Worm (Caenorhabditis elegans): ENCODE measurements around the gene grsp-4.

Gene grsp-4

DNA sequence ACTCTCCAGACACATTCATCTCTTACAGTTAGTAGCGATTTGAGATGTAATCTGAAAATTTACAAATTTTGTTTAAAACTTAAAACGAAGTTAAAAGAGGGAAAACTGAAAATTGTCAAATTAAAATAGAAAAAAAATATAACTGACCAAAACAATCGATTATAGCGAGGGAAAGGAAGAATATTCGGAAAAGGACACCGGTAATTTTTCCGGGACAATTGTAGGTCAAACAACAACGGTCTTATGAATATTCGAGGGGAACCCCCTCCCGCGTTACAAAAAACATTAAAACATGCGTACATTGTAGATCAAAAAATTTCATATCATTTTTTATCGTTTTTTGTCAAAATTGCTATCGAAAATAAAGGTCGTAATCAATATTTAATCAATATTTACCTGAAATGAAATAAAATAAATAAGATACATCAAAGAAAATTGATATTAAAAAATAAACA lies 2.7 kb upstream of the grsp-4 start, which contains the start of gene C50E3.12:
C50E3.12 (minus strand) TSS at position 51 of the 455 bp plus-strand sequence.
- no peak for TF ChIP-seq ceh-2 (tag; optimal IDR thresholded peaks at IDR 0.05)
- TF ChIP-seq rnt-1 (tag; optimal IDR thresholded peaks at IDR 0.05) = no peak
- TF ChIP-seq ceh-24 (tag; optimal IDR thresholded peaks at IDR 0.05) = no peak
- no peak for TF ChIP-seq ahr-1 (tag; optimal IDR thresholded peaks at IDR 0.05)
- TF ChIP-seq ceh-30 (tag; optimal IDR thresholded peaks at IDR 0.05) = no peak
- TF ChIP-seq pros-1 (tag; optimal IDR thresholded peaks at IDR 0.05) = no peak
- no peak for TF ChIP-seq zip-5 (tag; optimal IDR thresholded peaks at IDR 0.05)
- TF ChIP-seq ceh-48 (tag; optimal IDR thresholded peaks at IDR 0.05) = no peak

ce11 chrV:7624152-7624551 lies 600 bp upstream of the grsp-4 start, which contains the start of gene C50E3.13:
Gene C50E3.13 (minus strand): TSS chrV:7624252.
- TF ChIP-seq lin-11 (tag; optimal IDR thresholded peaks at IDR 0.05) = no peak
- TF ChIP-seq Y22D7AL.16 (tag; optimal IDR thresholded peaks at IDR 0.05) = no peak
- no peak for TF ChIP-seq nhr-232 (tag; optimal IDR thresholded peaks at IDR 0.05)
- TF ChIP-seq elt-2 (tag; optimal IDR thresholded peaks at IDR 0.05) = no peak
- TF ChIP-seq ceh-6 (GFP tag; optimal IDR thresholded peaks at IDR 0.05) = no peak
- TF ChIP-seq ceh-2 (tag; optimal IDR thresholded peaks at IDR 0.05) = no peak
- TF ChIP-seq madf-2 (tag; optimal IDR thresholded peaks at IDR 0.05) = no peak
- no peak for TF ChIP-seq ahr-1 (tag; optimal IDR thresholded peaks at IDR 0.05)
- TF ChIP-seq elt-4 (tag; optimal IDR thresholded peaks at IDR 0.05) = no peak
- no peak for TF ChIP-seq hlh-30 (tag; optimal IDR thresholded peaks at IDR 0.05; ENCODE audit: insufficient read depth)
- TF ChIP-seq che-1 (tag; optimal IDR thresholded peaks at IDR 0.05) = no peak
- no peak for TF ChIP-seq ceh-45 (GFP tag; IDR thresholded peaks at IDR 0.05)

DNA sequence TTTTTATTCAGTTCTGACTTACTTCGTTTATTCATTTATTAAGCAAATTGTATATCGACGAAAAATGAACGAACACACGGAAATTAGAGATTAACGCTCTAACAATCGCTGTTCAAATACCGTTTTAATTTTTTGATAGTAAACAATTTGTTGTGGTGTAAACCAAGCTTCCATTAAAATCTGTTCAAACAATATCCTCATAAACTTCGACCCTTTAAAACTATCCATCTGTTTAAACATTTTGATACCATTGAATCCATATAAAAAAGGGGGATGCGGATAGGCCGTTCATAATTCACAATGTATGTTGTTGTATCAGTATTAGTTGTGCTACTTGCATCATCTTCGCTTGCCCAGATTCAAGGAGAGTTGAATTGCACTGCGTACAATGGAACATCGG lies 1.8 kb downstream of the grsp-4 start, which contains the start of gene F07C4.6:
F07C4.6 (plus strand) TSS at position 301 of the 400 bp plus-strand sequence.
- TF ChIP-seq ztf-16 (tag; optimal IDR thresholded peaks at IDR 0.05) (no peak), ceh-14 (tag; optimal IDR thresholded peaks at IDR 0.05) (no peak), ama-1 (optimal IDR thresholded peaks at IDR 0.05) (no peak), sox-4 (tag; optimal IDR thresholded peaks at IDR 0.05) (no peak), npax-4 (tag; optimal IDR thresholded peaks at IDR 0.05) (no peak), hlh-6 (tag; optimal IDR thresholded peaks at IDR 0.05) (no peak), ceh-31 (tag; optimal IDR thresholded peaks at IDR 0.05) (no peak), pag-3 (tag; optimal IDR thresholded peaks at IDR 0.05; ENCODE audit: borderline replicate concordance) (no peak), fkh-6 (tag; optimal IDR thresholded peaks at IDR 0.05) (no peak), ceh-6 (GFP tag; optimal IDR thresholded peaks at IDR 0.05) (no peak), ceh-48 (tag; optimal IDR thresholded peaks at IDR 0.05) (no peak), odd-2 (tag; optimal IDR thresholded peaks at IDR 0.05) (no peak), unc-3 (GFP tag; conservative IDR thresholded peaks at IDR 0.05) (no peak), unc-3 (tag; optimal IDR thresholded peaks at IDR 0.05) (no peak), madf-2 (tag; optimal IDR thresholded peaks at IDR 0.05) (no peak), eyg-1 (tag; optimal IDR thresholded peaks at IDR 0.05) (no peak), ceh-24 (tag; optimal IDR thresholded peaks at IDR 0.05) (no peak), pqm-1 (tag; optimal IDR thresholded peaks at IDR 0.05) (no peak), ceh-45 (GFP tag; IDR thresholded peaks at IDR 0.05) (no peak), ceh-22 (tag; optimal IDR thresholded peaks at IDR 0.05) (no peak), ceh-2 (tag; optimal IDR thresholded peaks at IDR 0.05) (no peak)

DNA sequence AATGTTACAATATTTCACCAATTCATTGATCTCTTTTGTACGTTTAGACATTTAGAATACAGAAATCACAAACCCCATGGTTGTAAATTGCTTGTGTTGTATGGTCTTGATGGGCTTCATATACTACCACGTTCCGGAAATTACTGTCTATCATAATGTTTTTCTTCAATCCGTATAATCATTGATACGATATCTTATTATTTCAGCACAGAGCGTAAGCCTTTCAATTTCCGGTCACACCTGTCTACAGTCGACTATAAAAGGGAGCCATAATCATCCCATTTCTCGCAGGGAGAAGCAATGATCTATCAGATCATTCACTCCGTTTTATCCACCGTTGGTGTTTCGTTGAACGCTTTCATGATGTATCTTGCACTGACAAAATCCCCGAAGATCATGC lies 4.8 kb downstream of the grsp-4 start, which contains the start of gene srd-30:
srd-30 (plus strand) TSS at position 301 of the 400 bp plus-strand sequence.
- TF ChIP-seq sox-2 (GFP tag; IDR thresholded peaks at IDR 0.05) (no peak), nhr-11 (tag; optimal IDR thresholded peaks at IDR 0.05) (no peak), nhr-232 (tag; optimal IDR thresholded peaks at IDR 0.05) (no peak), ref-2 (tag; optimal IDR thresholded peaks at IDR 0.05) (no peak), sdc-2 (tag; optimal IDR thresholded peaks at IDR 0.05) (no peak), syd-9 (tag; optimal IDR thresholded peaks at IDR 0.05) (no peak), zip-5 (tag; optimal IDR thresholded peaks at IDR 0.05) (no peak), madf-2 (tag; optimal IDR thresholded peaks at IDR 0.05) (no peak)
